Worm (Caenorhabditis elegans) whole organism, L4 larva: Measurements from ENCODE around the gene clec-80.

Experiments
- aly-2 ChIP-seq: sonication (generic microtip); optimal IDR thresholded peaks from 2 replicates; lab custom pipeline; 2018; ENCODE audit warnings: missing biosample characterization, missing genetic modification characterization
- ceh-82 ChIP-seq: sonication (generic microtip); optimal IDR thresholded peaks from 2 replicates; lab custom pipeline; 2017; ENCODE audit warnings: missing biosample characterization, missing genetic modification characterization
- daf-12 ChIP-seq: fragments of 150-350 bp; optimal IDR thresholded peaks from 2 replicates; lab custom pipeline; 2014; ENCODE audit warnings: missing biosample characterization, missing genetic modification reagents, missing genetic modification characterization
- fkh-10 ChIP-seq: fragments of 150-350 bp; optimal IDR thresholded peaks from 2 replicates; lab custom pipeline; 2014; ENCODE audit warnings: missing biosample characterization, missing genetic modification reagents, missing genetic modification characterization
- mdl-1 ChIP-seq, 2 experiments: fragments of 150-350 bp in 1 of 2; sonication (generic microtip) in 1 of 2; optimal IDR thresholded peaks; 2 replicates each; lab custom pipeline; 2014 to 2017; ENCODE audit warnings: missing biosample characterization in 2 of 2, missing genetic modification characterization in 2 of 2
- mep-1 ChIP-seq: fragments of 150-350 bp; sonication (generic microtip); optimal IDR thresholded peaks from 3 replicates; lab custom pipeline; 2014; ENCODE audit warnings: missing biosample characterization, missing genetic modification characterization
- mes-2 ChIP-seq: sonication (generic microtip); optimal IDR thresholded peaks from 2 replicates; lab custom pipeline; 2016; ENCODE audit warnings: missing genotype, mild to moderate bottlenecking, missing genetic modification characterization, missing compliant biosample characterization; ENCODE audit not compliant: poor library complexity, severe bottlenecking
- mxl-3 ChIP-seq: fragments of 200-800 bp; sonication (Bioruptor generic); optimal IDR thresholded peaks from 2 replicates; lab custom pipeline; 2018; ENCODE audit warnings: mild to moderate bottlenecking, missing genetic modification characterization, missing compliant biosample characterization
- nhr-11 ChIP-seq: fragments of 150-350 bp; optimal IDR thresholded peaks from 2 replicates; lab custom pipeline; 2014; ENCODE audit warnings: missing biosample characterization, missing genetic modification characterization
- unc-62 ChIP-seq, 3 experiments: fragments of 150-350 bp in 1 of 3; sonication (generic microtip); optimal IDR thresholded peaks in 2 of 3; peaks in 1 of 3; 1 replicate in 1 of 3; 2 replicates in 2 of 3; lab custom pipeline; 2014 to 2017; ENCODE audit warnings: missing biosample characterization in 3 of 3, missing genetic modification characterization in 3 of 3, missing genetic modification reagents in 3 of 3, missing genotype in 1 of 3

- TF ChIP-seq ceh-82 (tag; lab: Kevin White, UChicago) (no peak), aly-2 (tag; lab: Kevin White, UChicago) (no peak), unc-62 (GFP tag; optimal IDR thresholded peaks at IDR 0.05 in 1 of 2; lab: Kevin White, UChicago) (no peak), unc-62 (tag; optimal IDR thresholded peaks at IDR 0.05; lab: Kevin White, UChicago) (no peak), nhr-11 (tag; lab: Kevin White, UChicago) (no peak), fkh-10 (no peak), daf-12 (tag; lab: Kevin White, UChicago) (no peak), mxl-3 (GFP tag; lab: Kevin White, UChicago) (no peak), mep-1 (tag; lab: Kevin White, UChicago) (no peak), mdl-1 (tag; optimal IDR thresholded peaks at IDR 0.05; lab: Kevin White, UChicago) (no peak), mes-2 (tag; lab: Kevin White, UChicago) (no peak)
These were observed 41.2 kb downstream of the clec-80 start, which contains the start of gene Y54G2A.16 for ce11 chrIV:2864743-2865142.
